Fruit fly (Drosophila melanogaster) whole organism, wandering third instar larva: ENCODE data around the gene Sumo.

ENCODE experiments used
- Abd-B ChIP-seq: fragments of >200 bp; optimal IDR thresholded peaks from 2 replicates; lab custom pipeline; 2017; ENCODE audit warnings: missing biosample characterization, missing genetic modification characterization
- GATAd ChIP-seq: sonication (Bioruptor generic); optimal IDR thresholded peaks from 2 replicates; lab custom pipeline; 2016; ENCODE audit warnings: missing biosample characterization, missing genetic modification characterization
- Myc ChIP-seq: fragments of >200 bp; optimal IDR thresholded peaks from 2 replicates; lab custom pipeline; 2017
- Sp1 ChIP-seq: fragments of 200-800 bp; sonication (Bioruptor generic); optimal IDR thresholded peaks from 3 replicates; lab custom pipeline; 2019; ENCODE audit warnings: missing biosample characterization, mild to moderate bottlenecking, missing genetic modification characterization, moderate library complexity
- dmrt93B ChIP-seq: fragments of 200-800 bp; sonication (Bioruptor generic); optimal IDR thresholded peaks from 2 replicates; lab custom pipeline; 2018; ENCODE audit warnings: missing biosample characterization, mild to moderate bottlenecking, missing genetic modification characterization
- h ChIP-seq: fragments of 200-800 bp; sonication (Bioruptor generic); optimal IDR thresholded peaks from 3 replicates; lab custom pipeline; 2016; ENCODE audit warnings: missing biosample characterization, mild to moderate bottlenecking, missing genetic modification characterization
- pan ChIP-seq: fragments of >200 bp; optimal IDR thresholded peaks from 2 replicates; lab custom pipeline; 2017
- psq ChIP-seq: fragments of 200-800 bp; sonication (Bioruptor generic); optimal IDR thresholded peaks from 3 replicates; lab custom pipeline; 2017; ENCODE audit warnings: missing biosample characterization, mild to moderate bottlenecking, missing genetic modification characterization, moderate library complexity

dm6 chr2L:7005489-7005888 is 38.0 kb upstream of the Sumo start:
- TF ChIP-seq dmrt93B (GFP tag; lab: Kevin White, UChicago), result no peak
- TF ChIP-seq pan (lab: Kevin White, UChicago), result no peak
- TF ChIP-seq Abd-B (GFP tag; lab: Kevin White, UChicago), result no peak
- TF ChIP-seq h, result no peak
- no peak for TF ChIP-seq psq
- no peak for TF ChIP-seq Myc (lab: Kevin White, UChicago)
- no peak for TF ChIP-seq Sp1 (GFP tag; lab: Kevin White, UChicago)
- no peak for TF ChIP-seq GATAd (GFP tag; lab: Kevin White, UChicago)
